Fruit fly (Drosophila melanogaster): Measurements from ENCODE around the gene Pldn.

The Pldn gene

dm6 chr3L:11680298-11680697, 10.9 kb downstream of the Pldn start, which contains the start of gene CG32085 (continued):
- TF ChIP-seq CG4282 (GFP tag; optimal IDR thresholded peaks at IDR 0.05) (no peak), Ptx1 (GFP tag; IDR thresholded peaks at IDR 0.05) (peak; percentile 57), Hand (GFP tag; optimal IDR thresholded peaks at IDR 0.05) (peak; percentile 62), pita (GFP tag; optimal IDR thresholded peaks at IDR 0.05) (no peak), CG17568 (GFP tag; optimal IDR thresholded peaks at IDR 0.05) (no peak), Lpt (GFP tag; optimal IDR thresholded peaks at IDR 0.05) (no peak), CG18619 (GFP tag; optimal IDR thresholded peaks at IDR 0.05) (peak; percentile 48), HLHmδ (GFP tag; optimal IDR thresholded peaks at IDR 0.05) (peak; percentile 18), NK7.1 (GFP tag; optimal IDR thresholded peaks at IDR 0.05) (peak; percentile 62), C15 (GFP tag; IDR thresholded peaks at IDR 0.05) (0 out of 3 replicates have a peak, but pooled peaks have one; percentile 37), Mad (GFP tag; optimal IDR thresholded peaks at IDR 0.05) (no peak), CG31388 (GFP tag; optimal IDR thresholded peaks at IDR 0.05) (no peak), HLH3B (GFP tag; IDR thresholded peaks at IDR 0.05) (peak; percentile 68), chif (GFP tag; optimal IDR thresholded peaks at IDR 0.05) (peak in 1 of 2 experiments; percentile 17), odd (GFP tag; optimal IDR thresholded peaks at IDR 0.05) (peak; percentile 5), Rfx (GFP tag; IDR thresholded peaks at IDR 0.05) (peak; percentile 93), CG34422 (GFP tag; IDR thresholded peaks at IDR 0.05) (peak; percentile 27; the same call in 1 of the 3 replicates), lab (GFP tag; optimal IDR thresholded peaks at IDR 0.05) (peak; percentile 90), ase (GFP tag; IDR thresholded peaks at IDR 0.05) (peak; percentile 38; the same call in 1 of the 3 replicates), CG6683 (GFP tag; optimal IDR thresholded peaks at IDR 0.05) (peak; percentile 44), Chrac-16 (GFP tag; optimal IDR thresholded peaks at IDR 0.05) (no peak), CG13775 (GFP tag; optimal IDR thresholded peaks at IDR 0.05) (peak; percentile 9), Xrp1 (GFP tag; IDR thresholded peaks at IDR 0.05) (no peak; the same call in 1 of the 2 replicates), CG34376 (GFP tag; optimal IDR thresholded peaks at IDR 0.05) (peak; percentile 42), Drgx (GFP tag; IDR thresholded peaks at IDR 0.05) (peak; percentile 75), Dip3 (GFP tag; optimal IDR thresholded peaks at IDR 0.05) (peak; percentile 41), chm (GFP tag; IDR thresholded peaks at IDR 0.05) (peak; percentile 61; the same call in 1 of the 2 replicates), CG8290 (GFP tag; optimal IDR thresholded peaks at IDR 0.05) (no peak), CG8290 (tag; optimal IDR thresholded peaks at IDR 0.05) (peak in 1 of 2 experiments; percentile 92), Asciz (GFP tag; optimal IDR thresholded peaks at IDR 0.05) (no peak), z (GFP tag; IDR thresholded peaks at IDR 0.05) (0 out of 3 replicates have a peak, but pooled peaks have one; percentile 29), CG12769 (tag; optimal IDR thresholded peaks at IDR 0.05) (peak; percentile 83), B-H2 (GFP tag; optimal IDR thresholded peaks at IDR 0.05) (peak; percentile 48), zfh1 (GFP tag; IDR thresholded peaks at IDR 0.05) (peak; percentile 67; the same call in 2 of the 3 replicates), CG2712 (tag; optimal IDR thresholded peaks at IDR 0.05) (peak; percentile 34), her (GFP tag; optimal IDR thresholded peaks at IDR 0.05) (peak; percentile 78), ap (GFP tag; IDR thresholded peaks at IDR 0.05) (no peak), CG18262 (tag; optimal IDR thresholded peaks at IDR 0.05) (no peak), sens (GFP tag) (peak; percentile 83), CG12942 (GFP tag; optimal IDR thresholded peaks at IDR 0.05) (peak; percentile 15), ERR (GFP tag; optimal IDR thresholded peaks at IDR 0.05) (peak; percentile 28), CG3163 (GFP tag; optimal IDR thresholded peaks at IDR 0.05) (peak; percentile 17), CG9215 (GFP tag; IDR thresholded peaks at IDR 0.05) (peak; percentile 48), CG32767 (GFP tag; IDR thresholded peaks at IDR 0.05) (0 out of 2 replicates have a peak, but pooled peaks have one; percentile 20), tx (GFP tag; optimal IDR thresholded peaks at IDR 0.05) (peak; percentile 62), CG33213 (GFP tag; optimal IDR thresholded peaks at IDR 0.05) (no peak), ftz-f1 (GFP tag; optimal IDR thresholded peaks at IDR 0.05) (peak; percentile 44), Med (GFP tag) (peak; percentile 95), CG6254 (GFP tag; optimal IDR thresholded peaks at IDR 0.05) (no peak), CG15514 (GFP tag; optimal IDR thresholded peaks at IDR 0.05) (peak; percentile 81), CG13894 (tag; optimal IDR thresholded peaks at IDR 0.05) (peak; percentile 75), crol (GFP tag; IDR thresholded peaks at IDR 0.05) (peak; percentile 42; the same call in 1 of the 2 replicates)

Data from whole organism, embryonic.